Fruit fly (Drosophila melanogaster) whole organism, embryonic: ENCODE data around the gene CG32985.

Experiments
- Abd-B ChIP-seq: fragments of 200-800 bp; sonication (Bioruptor generic); optimal IDR thresholded peaks from 2 replicates; lab custom pipeline; 2018; ENCODE audit warnings: missing biosample characterization, mild to moderate bottlenecking, missing genetic modification characterization, moderate library complexity
- CG1024 ChIP-seq: fragments of 200-800 bp; sonication (Bioruptor generic); IDR thresholded peaks from 2 replicates; pipeline ENCODE4 v1.3.6; 2022; ENCODE audit warnings: missing biosample characterization, missing genetic modification characterization
- CG10267 ChIP-seq: fragments of 200-800 bp; sonication (Bioruptor generic); optimal IDR thresholded peaks from 2 replicates; lab custom pipeline; 2018; ENCODE audit warnings: missing biosample characterization, mild to moderate bottlenecking, missing genetic modification characterization, moderate library complexity
- CG10431 ChIP-seq: fragments of 200-800 bp; sonication (Bioruptor generic); optimal IDR thresholded peaks from 3 replicates; lab custom pipeline; 2018; ENCODE audit warnings: missing biosample characterization, mild to moderate bottlenecking, missing genetic modification characterization
- CG12071 ChIP-seq: fragments of 200-800 bp; sonication (Bioruptor generic); optimal IDR thresholded peaks from 3 replicates; lab custom pipeline; 2018; ENCODE audit warnings: missing biosample characterization, mild to moderate bottlenecking, missing genetic modification characterization
- CG12236 ChIP-seq: fragments of 200-800 bp; sonication (Bioruptor generic); optimal IDR thresholded peaks from 2 replicates; lab custom pipeline; 2016; ENCODE audit warnings: missing biosample characterization, missing genetic modification characterization
- CG12299 ChIP-seq: fragments of 200-800 bp; sonication (Bioruptor generic); optimal IDR thresholded peaks from 2 replicates; lab custom pipeline; 2018; ENCODE audit warnings: missing biosample characterization, mild to moderate bottlenecking, missing genetic modification characterization
- CG14014 ChIP-seq: fragments of 200-800 bp; sonication (Bioruptor generic); IDR thresholded peaks from 2 replicates; pipeline ENCODE4 v1.3.6; 2022; ENCODE audit warnings: missing biosample characterization, missing genetic modification characterization
- CG14050 ChIP-seq: fragments of 200-800 bp; sonication (Bioruptor generic); IDR thresholded peaks from 3 replicates; pipeline ENCODE4 v1.3.6; 2022; ENCODE audit warnings: missing biosample characterization, missing genetic modification characterization
- CG1603 ChIP-seq: fragments of 200-800 bp; sonication (Bioruptor generic); optimal IDR thresholded peaks from 2 replicates; lab custom pipeline; 2019; ENCODE audit warnings: missing biosample characterization, mild to moderate bottlenecking, missing genetic modification characterization, moderate library complexity
- CG16863 ChIP-seq: fragments of 200-800 bp; sonication (Bioruptor generic); optimal IDR thresholded peaks from 3 replicates; lab custom pipeline; 2016; ENCODE audit warnings: missing biosample characterization, missing genetic modification characterization
- CG17359 ChIP-seq: fragments of 200-800 bp; sonication (Bioruptor generic); optimal IDR thresholded peaks from 3 replicates; lab custom pipeline; 2018; ENCODE audit warnings: missing biosample characterization, mild to moderate bottlenecking, missing genetic modification characterization, moderate library complexity
- CG2712 ChIP-seq: fragments of 200-800 bp; optimal IDR thresholded peaks from 3 replicates; lab custom pipeline; 2019; ENCODE audit warnings: missing biosample characterization, mild to moderate bottlenecking, missing genetic modification characterization, moderate library complexity
- CG2889 ChIP-seq: fragments of 200-800 bp; sonication (Bioruptor generic); IDR thresholded peaks from 3 replicates; pipeline ENCODE4 v1.3.6; 2022; ENCODE audit warnings: missing biosample characterization, missing genetic modification characterization
- CG30020 ChIP-seq: fragments of 200-800 bp; optimal IDR thresholded peaks from 2 replicates; lab custom pipeline; 2019; ENCODE audit warnings: missing biosample characterization, mild to moderate bottlenecking, missing genetic modification characterization, moderate library complexity
- CG32767 ChIP-seq: fragments of 200-800 bp; sonication (Bioruptor generic); IDR thresholded peaks from 2 replicates; pipeline ENCODE4 v1.3.6; 2022; ENCODE audit warnings: missing biosample characterization, missing genetic modification characterization
- CG4360 ChIP-seq: fragments of 200-800 bp; sonication (Bioruptor generic); IDR thresholded peaks from 2 replicates; pipeline ENCODE4 v1.3.6; 2022; ENCODE audit warnings: missing biosample characterization, missing genetic modification characterization
- CG4404 ChIP-seq: fragments of 200-800 bp; sonication (Bioruptor generic); IDR thresholded peaks from 2 replicates; pipeline ENCODE4 v1.3.6; 2022; ENCODE audit warnings: missing biosample characterization, missing genetic modification characterization
- CG5180 ChIP-seq: fragments of 200-800 bp; sonication (Bioruptor generic); optimal IDR thresholded peaks from 3 replicates; lab custom pipeline; 2017; ENCODE audit warnings: missing biosample characterization, missing genetic modification characterization, mild to moderate bottlenecking, moderate library complexity, missing genetic modification reagents
- CG5245 ChIP-seq: fragments of 200-800 bp; sonication (Bioruptor generic); optimal IDR thresholded peaks from 3 replicates; lab custom pipeline; 2016; ENCODE audit warnings: missing biosample characterization, missing genetic modification characterization
- CG9437 ChIP-seq: fragments of 200-800 bp; sonication (Bioruptor generic); optimal IDR thresholded peaks from 2 replicates; lab custom pipeline; 2018; ENCODE audit warnings: missing biosample characterization, mild to moderate bottlenecking, missing genetic modification characterization
- CG9609 ChIP-seq: fragments of 200-800 bp; sonication (Bioruptor generic); optimal IDR thresholded peaks from 3 replicates; lab custom pipeline; 2016; ENCODE audit warnings: missing biosample characterization, missing genetic modification characterization
- Dip2 ChIP-seq: fragments of 200-800 bp; sonication (Bioruptor generic); IDR thresholded peaks from 2 replicates; pipeline ENCODE4 v1.3.6; 2022; ENCODE audit warnings: missing biosample characterization, missing genetic modification characterization
- Fer2 ChIP-seq: fragments of 200-800 bp; sonication (Bioruptor generic); optimal IDR thresholded peaks from 2 replicates; lab custom pipeline; 2018; ENCODE audit warnings: missing biosample characterization, mild to moderate bottlenecking, missing genetic modification characterization, moderate library complexity
- Hmx ChIP-seq: fragments of 200-800 bp; sonication (Bioruptor generic); optimal IDR thresholded peaks from 2 replicates; lab custom pipeline; 2016; ENCODE audit warnings: missing biosample characterization, missing genetic modification characterization
- Lhr ChIP-seq: fragments of 200-800 bp; sonication (Bioruptor generic); optimal IDR thresholded peaks from 3 replicates; lab custom pipeline; 2017; ENCODE audit warnings: mild to moderate bottlenecking, missing biosample characterization, missing genetic modification reagents, missing genetic modification characterization
- Lim3 ChIP-seq: fragments of 200-800 bp; sonication (Bioruptor generic); IDR thresholded peaks from 2 replicates; pipeline ENCODE4 v1.3.6; 2022; ENCODE audit warnings: missing biosample characterization, missing genetic modification characterization
- Mes4 ChIP-seq: fragments of 200-800 bp; sonication (Bioruptor generic); optimal IDR thresholded peaks from 2 replicates; lab custom pipeline; 2016; ENCODE audit warnings: missing biosample characterization, missing genetic modification characterization
- NC2β ChIP-seq: fragments of 200-800 bp; sonication (Bioruptor generic); optimal IDR thresholded peaks from 2 replicates; lab custom pipeline; 2016; ENCODE audit warnings: missing biosample characterization, missing genetic modification characterization
- Nf-YC ChIP-seq: fragments of 200-800 bp; optimal IDR thresholded peaks from 3 replicates; lab custom pipeline; 2019; ENCODE audit warnings: missing biosample characterization, mild to moderate bottlenecking, missing genetic modification characterization, moderate library complexity
- Ptx1 ChIP-seq: fragments of 200-800 bp; sonication (Bioruptor generic); IDR thresholded peaks from 2 replicates; pipeline ENCODE4 v1.3.6; 2022; ENCODE audit warnings: missing biosample characterization, missing genetic modification characterization
- Xbp1 ChIP-seq: fragments of 200-800 bp; sonication (Bioruptor generic); optimal IDR thresholded peaks from 3 replicates; lab custom pipeline; 2016; ENCODE audit warnings: missing biosample characterization, mild to moderate bottlenecking, missing genetic modification characterization
- ab ChIP-seq: fragments of 200-800 bp; sonication (Bioruptor generic); optimal IDR thresholded peaks from 2 replicates; lab custom pipeline; 2016; ENCODE audit warnings: missing biosample characterization, missing genetic modification characterization
- cg ChIP-seq: fragments of 200-800 bp; sonication (Bioruptor generic); optimal IDR thresholded peaks from 3 replicates; lab custom pipeline; 2019; ENCODE audit warnings: missing biosample characterization, mild to moderate bottlenecking, missing genetic modification characterization, moderate library complexity
- croc ChIP-seq: fragments of 200-800 bp; sonication (Bioruptor generic); conservative IDR thresholded peaks from 3 replicates; pipeline ENCODE4 v1.3.6; 2022; ENCODE audit warnings: missing biosample characterization, missing genetic modification characterization
- dati ChIP-seq: fragments of 200-800 bp; sonication (Bioruptor generic); IDR thresholded peaks from 2 replicates; pipeline ENCODE4 v1.3.6; 2022; ENCODE audit warnings: missing biosample characterization, missing genetic modification characterization
- gt ChIP-seq: fragments of 200-800 bp; sonication (Bioruptor generic); IDR thresholded peaks from 2 replicates; pipeline ENCODE4 v1.3.6; 2022; ENCODE audit warnings: missing biosample characterization, missing genetic modification characterization
- kah ChIP-seq: fragments of 200-800 bp; sonication (Bioruptor generic); optimal IDR thresholded peaks from 2 replicates; lab custom pipeline; 2018; ENCODE audit warnings: missing biosample characterization, mild to moderate bottlenecking, missing genetic modification characterization
- lbe ChIP-seq: fragments of 200-800 bp; sonication (Bioruptor generic); optimal IDR thresholded peaks from 2 replicates; lab custom pipeline; 2016; ENCODE audit warnings: missing biosample characterization, mild to moderate bottlenecking, missing genetic modification characterization
- lmd ChIP-seq: fragments of 200-800 bp; sonication (Bioruptor generic); IDR thresholded peaks from 2 replicates; pipeline ENCODE4 v1.3.6; 2022; ENCODE audit warnings: missing biosample characterization, missing genetic modification characterization
- nau ChIP-seq: fragments of 200-800 bp; sonication (Bioruptor generic); optimal IDR thresholded peaks from 3 replicates; lab custom pipeline; 2017; ENCODE audit warnings: missing biosample characterization, mild to moderate bottlenecking, missing genetic modification characterization, missing genetic modification reagents
- nerfin-1 ChIP-seq: fragments of 200-800 bp; sonication (Bioruptor generic); optimal IDR thresholded peaks from 3 replicates; lab custom pipeline; 2019; ENCODE audit warnings: missing biosample characterization, mild to moderate bottlenecking, missing genetic modification characterization, moderate library complexity
- rib ChIP-seq: fragments of 200-800 bp; sonication (Bioruptor generic); IDR thresholded peaks from 2 replicates; pipeline ENCODE4 v1.3.6; 2022; ENCODE audit warnings: missing biosample characterization, missing genetic modification characterization
- sens ChIP-seq: fragments of 200-800 bp; sonication (Bioruptor generic); peaks from one replicate; lab custom pipeline; 2016; ENCODE audit warnings: missing biosample characterization, missing genetic modification characterization
- so ChIP-seq: fragments of 200-800 bp; sonication (Bioruptor generic); IDR thresholded peaks from 3 replicates; pipeline ENCODE4 v1.3.6; 2022; ENCODE audit warnings: missing biosample characterization, missing genetic modification characterization
- ssp ChIP-seq: fragments of 200-800 bp; sonication (Bioruptor generic); IDR thresholded peaks from 2 replicates; pipeline ENCODE4 v1.3.6; 2022; ENCODE audit warnings: missing biosample characterization, missing genetic modification characterization
- tap ChIP-seq: fragments of 200-800 bp; optimal IDR thresholded peaks from 3 replicates; lab custom pipeline; 2019; ENCODE audit warnings: missing biosample characterization, mild to moderate bottlenecking, missing genetic modification characterization, moderate library complexity
- toy ChIP-seq: fragments of 200-800 bp; sonication (Bioruptor generic); IDR thresholded peaks from 2 replicates; pipeline ENCODE4 v1.3.6; 2022; ENCODE audit warnings: missing biosample characterization, missing genetic modification characterization
- tx ChIP-seq: fragments of 200-800 bp; sonication (Bioruptor generic); optimal IDR thresholded peaks from 2 replicates; lab custom pipeline; 2016; ENCODE audit warnings: missing biosample characterization, missing genetic modification characterization
- vfl ChIP-seq: fragments of 200-800 bp; sonication (Bioruptor generic); optimal IDR thresholded peaks from 2 replicates; lab custom pipeline; 2016; ENCODE audit warnings: missing biosample characterization, missing genetic modification characterization

Gene CG32985

dm6 chr2L:8951184-8951934 lies 11.0 kb upstream of the CG32985 start, which contains the start of gene C1GalTA (continued):
- TF ChIP-seq Fer2 (tag; lab: Kevin White, UChicago), result peak; percentile 95
- peak; percentile 93 for TF ChIP-seq rib
- peak; percentile 92 for TF ChIP-seq CG4404 (GFP tag; lab: Robert Waterston, UW)
- TF ChIP-seq CG32767 (GFP tag; lab: Robert Waterston, UW), result peak; percentile 96
- TF ChIP-seq tx (GFP tag; lab: Kevin White, UChicago), result peak; percentile 6
- no peak for TF ChIP-seq Dip2 (GFP tag; lab: Robert Waterston, UW)
- peak; percentile 97 for TF ChIP-seq CG17359 (tag; lab: Kevin White, UChicago)
- peak; percentile 79 for TF ChIP-seq CG14050 (GFP tag; lab: Robert Waterston, UW)
- TF ChIP-seq vfl (GFP tag; lab: Kevin White, UChicago), result peak; percentile 70
- peak; percentile 86 for TF ChIP-seq CG2889
- TF ChIP-seq lbe (GFP tag; lab: Kevin White, UChicago), result peak; percentile 90
- peak; percentile 92 for TF ChIP-seq CG30020 (tag; lab: Kevin White, UChicago)
- peak; percentile 80 for TF ChIP-seq CG12071 (GFP tag; lab: Kevin White, UChicago)
- TF ChIP-seq tap, result peak; percentile 98
- TF ChIP-seq CG10431, result peak; percentile 94
- peak; percentile 91 for TF ChIP-seq so (GFP tag; lab: Robert Waterston, UW)
- TF ChIP-seq Mes4, result peak; percentile 57
- TF ChIP-seq nau (GFP tag; lab: Kevin White, UChicago), result peak; percentile 93
- peak; percentile 93 for TF ChIP-seq sens (GFP tag; lab: Kevin White, UChicago)
- TF ChIP-seq Abd-B, result peak; percentile 97
- TF ChIP-seq Hmx (GFP tag; lab: Kevin White, UChicago), result no peak
- TF ChIP-seq nerfin-1 (tag; lab: Kevin White, UChicago), result peak; percentile 98
- TF ChIP-seq toy (GFP tag; lab: Robert Waterston, UW), result peak; percentile 90
- no peak for TF ChIP-seq CG12236 (GFP tag; lab: Kevin White, UChicago)
- TF ChIP-seq CG5180, result peak; percentile 90
- TF ChIP-seq CG10267 (tag; lab: Kevin White, UChicago), result peak; percentile 98
- TF ChIP-seq CG5245 (GFP tag; lab: Kevin White, UChicago), result peak; percentile 84
- TF ChIP-seq ab (GFP tag; lab: Kevin White, UChicago), result peak; percentile 22
- no peak for TF ChIP-seq cg (GFP tag; lab: Kevin White, UChicago)
- TF ChIP-seq Lim3 (GFP tag; lab: Robert Waterston, UW), result no peak
- peak; percentile 98 for TF ChIP-seq CG12299
- peak; percentile 96 for TF ChIP-seq croc
- peak; percentile 56 for TF ChIP-seq CG16863
- peak; percentile 98 for TF ChIP-seq Ptx1 (GFP tag; lab: Robert Waterston, UW)
- TF ChIP-seq dati (GFP tag; lab: Robert Waterston, UW), result peak; percentile 64; the same call in 1 of the 2 replicates
- TF ChIP-seq ssp (GFP tag; lab: Robert Waterston, UW), result peak; percentile 91
- peak; percentile 95 for TF ChIP-seq CG14014 (GFP tag; lab: Robert Waterston, UW)
- peak; percentile 80; the same call in 1 of the 2 replicates for TF ChIP-seq gt (GFP tag; lab: Robert Waterston, UW)
- peak; percentile 100 for TF ChIP-seq CG2712 (tag; lab: Kevin White, UChicago)
- peak; percentile 6 for TF ChIP-seq CG1603
- peak; percentile 52 for TF ChIP-seq CG9609 (GFP tag; lab: Kevin White, UChicago)
- TF ChIP-seq kah, result peak; percentile 95
- peak; percentile 89 for TF ChIP-seq Xbp1 (GFP tag; lab: Kevin White, UChicago)
- TF ChIP-seq Nf-YC (tag; lab: Kevin White, UChicago), result peak; percentile 92
- peak; percentile 62; the same call in 1 of the 2 replicates for TF ChIP-seq CG4360
- peak; percentile 76 for TF ChIP-seq CG1024 (GFP tag; lab: Robert Waterston, UW)
- peak; percentile 91 for TF ChIP-seq Lhr
- peak; percentile 97 for TF ChIP-seq lmd (GFP tag; lab: Robert Waterston, UW)
- TF ChIP-seq NC2β, result no peak
- TF ChIP-seq CG9437 (GFP tag; lab: Kevin White, UChicago), result peak; percentile 97
